Fruit fly (Drosophila melanogaster) whole organism, prepupa: ENCODE data around the gene RIOK2.
A peak's percentile ranks its signal among the peaks of the same experiment; 100 is the strongest.

Experiments
- CG11294 ChIP-seq: fragments of 200-800 bp; sonication (Bioruptor generic); IDR thresholded peaks from 2 replicates; pipeline ENCODE4 v1.3.6; 2022; ENCODE audit warnings: missing biosample characterization, missing genetic modification characterization
- CG11762 ChIP-seq: fragments of 200-800 bp; sonication (Bioruptor generic); optimal IDR thresholded peaks from 3 replicates; lab custom pipeline; 2016; ENCODE audit warnings: missing biosample characterization, missing genetic modification characterization; ENCODE audit not compliant: insufficient read depth
- CG11902 ChIP-seq: fragments of 200-800 bp; sonication (Bioruptor generic); optimal IDR thresholded peaks from 3 replicates; lab custom pipeline; 2016; ENCODE audit warnings: missing biosample characterization, missing genetic modification characterization
- CG15336 ChIP-seq: fragments of 200-800 bp; sonication (Bioruptor generic); IDR thresholded peaks from 2 replicates; pipeline ENCODE4 v1.3.6; 2022; ENCODE audit warnings: missing biosample characterization, missing genetic modification characterization
- CG16779 ChIP-seq: fragments of 200-800 bp; sonication (Bioruptor generic); optimal IDR thresholded peaks from 3 replicates; lab custom pipeline; 2017; ENCODE audit warnings: missing biosample characterization, mild to moderate bottlenecking, missing genetic modification characterization
- CG34406 ChIP-seq: fragments of 200-800 bp; sonication (Bioruptor generic); optimal IDR thresholded peaks from 3 replicates; lab custom pipeline; 2016; ENCODE audit warnings: missing biosample characterization, missing genetic modification characterization
- CG3919 ChIP-seq: fragments of 200-800 bp; sonication (Bioruptor generic); optimal IDR thresholded peaks from 3 replicates; lab custom pipeline; 2016; ENCODE audit warnings: missing biosample characterization, missing genetic modification characterization
- CG6276 ChIP-seq: fragments of 200-800 bp; sonication (Bioruptor generic); optimal IDR thresholded peaks from 2 replicates; lab custom pipeline; 2017; ENCODE audit warnings: missing biosample characterization, mild to moderate bottlenecking, missing genetic modification characterization
- CG6854 ChIP-seq: fragments of 200-800 bp; sonication (Bioruptor generic); optimal IDR thresholded peaks from 2 replicates; lab custom pipeline; 2017; ENCODE audit warnings: missing biosample characterization, mild to moderate bottlenecking, missing genetic modification characterization
- CG9139 ChIP-seq: fragments of 200-800 bp; sonication (Bioruptor generic); optimal IDR thresholded peaks from 3 replicates; lab custom pipeline; 2017; ENCODE audit warnings: missing biosample characterization, mild to moderate bottlenecking, missing genetic modification characterization
- Eip78C ChIP-seq: fragments of 200-800 bp; sonication (Bioruptor generic); peaks from one replicate; lab custom pipeline; 2016; ENCODE audit warnings: missing biosample characterization, missing genetic modification characterization
- Eip93F ChIP-seq: fragments of 200-800 bp; sonication (Bioruptor generic); optimal IDR thresholded peaks from 2 replicates; lab custom pipeline; 2016; ENCODE audit warnings: missing biosample characterization, mild to moderate bottlenecking, missing genetic modification characterization
- Ets21C ChIP-seq: fragments of 200-800 bp; sonication (Bioruptor generic); optimal IDR thresholded peaks from 3 replicates; lab custom pipeline; 2016; ENCODE audit warnings: missing biosample characterization, missing genetic modification characterization
- Hr38 ChIP-seq: sonication (Bioruptor generic); optimal IDR thresholded peaks from 2 replicates; lab custom pipeline; 2016; ENCODE audit warnings: missing biosample characterization, missing genetic modification characterization
- Hr4 ChIP-seq: fragments of 200-800 bp; sonication (Bioruptor generic); optimal IDR thresholded peaks from 3 replicates; lab custom pipeline; 2016; ENCODE audit warnings: missing biosample characterization, missing genetic modification characterization
- Sox102F ChIP-seq: fragments of 200-800 bp; sonication (Bioruptor generic); optimal IDR thresholded peaks from 2 replicates; lab custom pipeline; 2016; ENCODE audit warnings: missing biosample characterization, mild to moderate bottlenecking, missing genetic modification characterization
- Sox14 ChIP-seq: fragments of 200-800 bp; sonication (Bioruptor generic); optimal IDR thresholded peaks from 3 replicates; lab custom pipeline; 2016; ENCODE audit warnings: missing biosample characterization, missing genetic modification characterization
- Sox15 ChIP-seq: fragments of 200-800 bp; sonication (Bioruptor generic); optimal IDR thresholded peaks from 3 replicates; lab custom pipeline; 2016; ENCODE audit warnings: missing biosample characterization, missing genetic modification characterization
- acj6 ChIP-seq: fragments of 200-800 bp; sonication (Bioruptor generic); optimal IDR thresholded peaks from 3 replicates; lab custom pipeline; 2016; ENCODE audit warnings: missing biosample characterization, missing genetic modification characterization
- dac ChIP-seq: fragments of 200-800 bp; sonication (Bioruptor generic); optimal IDR thresholded peaks from 2 replicates; lab custom pipeline; 2017; ENCODE audit warnings: missing biosample characterization, mild to moderate bottlenecking, missing genetic modification characterization
- esn ChIP-seq: fragments of 200-800 bp; sonication (Bioruptor generic); optimal IDR thresholded peaks from 2 replicates; lab custom pipeline; 2016; ENCODE audit warnings: missing biosample characterization, mild to moderate bottlenecking, missing genetic modification characterization, moderate library complexity
- fd85E ChIP-seq: fragments of 200-800 bp; sonication (Bioruptor generic); optimal IDR thresholded peaks from 3 replicates; lab custom pipeline; 2016; ENCODE audit warnings: missing biosample characterization, missing genetic modification characterization
- fkh ChIP-seq: fragments of 200-800 bp; sonication (Bioruptor generic); optimal IDR thresholded peaks from 3 replicates; lab custom pipeline; 2017; ENCODE audit warnings: missing biosample characterization, mild to moderate bottlenecking, missing genetic modification characterization, moderate library complexity
- lz ChIP-seq: fragments of 200-800 bp; sonication (Bioruptor generic); optimal IDR thresholded peaks from 3 replicates; lab custom pipeline; 2016; ENCODE audit warnings: missing biosample characterization, missing genetic modification characterization
- net ChIP-seq: fragments of 200-800 bp; sonication (Bioruptor generic); optimal IDR thresholded peaks from 3 replicates; lab custom pipeline; 2016; ENCODE audit warnings: missing biosample characterization, missing genetic modification characterization
- pdm3 ChIP-seq: fragments of 200-800 bp; sonication (Bioruptor generic); optimal IDR thresholded peaks from 3 replicates; lab custom pipeline; 2016; ENCODE audit warnings: missing biosample characterization, missing genetic modification characterization
- ss ChIP-seq, 2 experiments: fragments of 200-800 bp; sonication (Bioruptor generic); optimal IDR thresholded peaks; 2 replicates in 1 of 2; 3 replicates in 1 of 2; lab custom pipeline; 2017 to 2018; ENCODE audit warnings: mild to moderate bottlenecking in 2 of 2, missing biosample characterization in 2 of 2, missing genetic modification characterization in 2 of 2, moderate library complexity in 1 of 2
- svp ChIP-seq: fragments of 200-800 bp; sonication (Bioruptor generic); peaks from one replicate; lab custom pipeline; 2016; ENCODE audit warnings: missing biosample characterization, missing genetic modification characterization
- vri ChIP-seq: fragments of 200-800 bp; sonication (Bioruptor generic); optimal IDR thresholded peaks from 3 replicates; lab custom pipeline; 2016; ENCODE audit warnings: missing biosample characterization, mild to moderate bottlenecking, missing genetic modification characterization

The RIOK2 gene

dm6 chr3R:25289589-25289988 lies 23.9 kb downstream of the RIOK2 start, which contains the start of gene CG11893:
CG11893 (plus strand) TSS chr3R:25289889.
- no peak for TF ChIP-seq CG3919 (GFP tag; lab: Kevin White, UChicago)
- TF ChIP-seq CG15336 (GFP tag; lab: Robert Waterston, UW) = no peak
- no peak for TF ChIP-seq CG9139
- no peak for TF ChIP-seq CG11762 (GFP tag; lab: Kevin White, UChicago)
- no peak for TF ChIP-seq fkh (GFP tag; lab: Kevin White, UChicago)
- TF ChIP-seq Ets21C = no peak
- no peak for TF ChIP-seq acj6 (GFP tag; lab: Kevin White, UChicago)

- peak; percentile 33 for TF ChIP-seq vri
- TF ChIP-seq CG16779 (tag; lab: Kevin White, UChicago) = peak; percentile 55
- no peak for TF ChIP-seq ss (GFP tag; optimal IDR thresholded peaks at IDR 0.05; lab: Kevin White, UChicago)
- peak; percentile 32 for TF ChIP-seq CG6276 (GFP tag; lab: Kevin White, UChicago)
- peak; percentile 75 for TF ChIP-seq fkh (GFP tag; lab: Kevin White, UChicago)
- TF ChIP-seq Eip93F (GFP tag; lab: Kevin White, UChicago) = peak; percentile 25
- TF ChIP-seq Sox102F (GFP tag; lab: Kevin White, UChicago) = peak; percentile 3
- no peak for TF ChIP-seq CG11902 (GFP tag; lab: Kevin White, UChicago)
- peak; percentile 77 for TF ChIP-seq Eip78C (GFP tag; lab: Kevin White, UChicago)
- TF ChIP-seq, all 60 proteins: peak for 7
These were observed 27.2 kb downstream of the RIOK2 start, which contains the start of gene CG31098 for dm6 chr3R:25292864-25293284. CG31098 (minus strand) TSS chr3R:25292977.

dm6 chr3R:25295320-25296020 lies 29.8 kb downstream of the RIOK2 start, which contains the start of gene CG31102:
CG31102 (minus strand) TSS chr3R:25295594.
- TF ChIP-seq CG11902 (GFP tag; lab: Kevin White, UChicago) = no peak
- TF ChIP-seq CG6276 (GFP tag; lab: Kevin White, UChicago) = peak; percentile 21
- TF ChIP-seq Hr38 (GFP tag; lab: Kevin White, UChicago) = no peak
- peak in 1 of 2 experiments; percentile 4 for TF ChIP-seq ss (GFP tag; optimal IDR thresholded peaks at IDR 0.05; lab: Kevin White, UChicago)
- no peak for TF ChIP-seq pdm3
- TF ChIP-seq CG11294 (GFP tag; lab: Robert Waterston, UW) = no peak
- peak; percentile 90 for TF ChIP-seq svp (GFP tag; lab: Kevin White, UChicago)
- peak; percentile 79 for TF ChIP-seq vri
- peak; percentile 5 for TF ChIP-seq esn (GFP tag; lab: Kevin White, UChicago)
- TF ChIP-seq, all 60 proteins: peak for 5

- TF ChIP-seq vri (no peak), CG34406 (GFP tag; lab: Kevin White, UChicago) (no peak), Ets21C (no peak), Hr4 (no peak), pdm3 (no peak), acj6 (GFP tag; lab: Kevin White, UChicago) (no peak), CG9139 (no peak), fd85E (GFP tag; lab: Kevin White, UChicago) (no peak), Sox15 (GFP tag; lab: Kevin White, UChicago) (no peak), fkh (GFP tag; lab: Kevin White, UChicago) (no peak), dac (GFP tag; lab: Kevin White, UChicago) (no peak), net (GFP tag; lab: Kevin White, UChicago) (no peak), CG16779 (tag; lab: Kevin White, UChicago) (no peak), CG3919 (GFP tag; lab: Kevin White, UChicago) (no peak), lz (no peak), CG15336 (GFP tag; lab: Robert Waterston, UW) (no peak)
These were observed 32.0 kb downstream of the RIOK2 start, which contains the start of gene CG31097 for dm6 chr3R:25297678-25298077. CG31097 (minus strand) TSS chr3R:25297778.

dm6 chr3R:25299507-25299964 lies 33.9 kb downstream of the RIOK2 start, which contains the start of gene CG31288:
CG31288 (minus strand) TSS chr3R:25299557.
- no peak for TF ChIP-seq Sox14 (GFP tag; lab: Kevin White, UChicago)

- TF ChIP-seq vri = peak; percentile 3
- TF ChIP-seq acj6 (GFP tag; lab: Kevin White, UChicago) = no peak
- TF ChIP-seq Ets21C = no peak
- TF ChIP-seq CG6854 (GFP tag; lab: Kevin White, UChicago) = no peak
- no peak for TF ChIP-seq svp (GFP tag; lab: Kevin White, UChicago)
These were observed 34.9 kb downstream of the RIOK2 start, which contains the start of gene CG13659 for dm6 chr3R:25300575-25300974. CG13659 (plus strand) TSS chr3R:25300891.
